Fruit fly (Drosophila melanogaster) whole organism, pupa: ENCODE measurements around the gene CG42876.

ENCODE experiments used
- CG10348 ChIP-seq: fragments of 200-800 bp; sonication (Bioruptor generic); IDR thresholded peaks from 2 replicates; pipeline ENCODE4 v1.3.6; 2022; ENCODE audit warnings: missing biosample characterization, missing genetic modification characterization
- CG12605 ChIP-seq: fragments of 200-800 bp; sonication (Bioruptor generic); IDR thresholded peaks from 2 replicates; pipeline ENCODE4 v1.3.6; 2022; ENCODE audit warnings: missing biosample characterization, missing genetic modification characterization
- CG13204 ChIP-seq: fragments of 200-800 bp; sonication (Bioruptor generic); optimal IDR thresholded peaks from 2 replicates; lab custom pipeline; 2018; ENCODE audit warnings: missing biosample characterization, mild to moderate bottlenecking, missing genetic modification characterization, moderate library complexity
- CG14655 ChIP-seq: fragments of 200-800 bp; sonication (Bioruptor generic); optimal IDR thresholded peaks from 3 replicates; lab custom pipeline; 2017; ENCODE audit warnings: mild to moderate bottlenecking, missing biosample characterization, missing genetic modification reagents, missing genetic modification characterization
- CG15710 ChIP-seq: fragments of 200-800 bp; sonication (Bioruptor generic); optimal IDR thresholded peaks from 2 replicates; lab custom pipeline; 2018; ENCODE audit warnings: missing biosample characterization, mild to moderate bottlenecking, missing genetic modification characterization, moderate library complexity
- CG17806 ChIP-seq: fragments of 200-800 bp; sonication (Bioruptor generic); optimal IDR thresholded peaks from 2 replicates; lab custom pipeline; 2018; ENCODE audit warnings: missing biosample characterization, mild to moderate bottlenecking, missing genetic modification characterization, moderate library complexity
- CG32121 ChIP-seq: fragments of 200-800 bp; sonication (Bioruptor generic); IDR thresholded peaks from 2 replicates; pipeline ENCODE4 v1.3.6; 2022; ENCODE audit warnings: missing biosample characterization, missing genetic modification characterization
- CG34367 ChIP-seq: fragments of 200-800 bp; sonication (Bioruptor generic); optimal IDR thresholded peaks from 2 replicates; lab custom pipeline; 2018; ENCODE audit warnings: missing biosample characterization, mild to moderate bottlenecking, missing genetic modification characterization
- CG4496 ChIP-seq: fragments of 200-800 bp; sonication (Bioruptor generic); IDR thresholded peaks from 3 replicates; pipeline ENCODE4 v1.3.6; 2022; ENCODE audit warnings: missing biosample characterization, missing genetic modification characterization
- CG8159 ChIP-seq: fragments of 200-800 bp; sonication (Bioruptor generic); optimal IDR thresholded peaks from 3 replicates; lab custom pipeline; 2018; ENCODE audit warnings: missing biosample characterization, mild to moderate bottlenecking, missing genetic modification characterization, moderate library complexity
- CG8301 ChIP-seq: fragments of 200-800 bp; sonication (Bioruptor generic); optimal IDR thresholded peaks from 2 replicates; lab custom pipeline; 2018; ENCODE audit warnings: missing biosample characterization, mild to moderate bottlenecking, missing genetic modification characterization
- CG9948 ChIP-seq: fragments of 200-800 bp; sonication (Bioruptor generic); optimal IDR thresholded peaks from 2 replicates; lab custom pipeline; 2018; ENCODE audit warnings: missing biosample characterization, mild to moderate bottlenecking, missing genetic modification characterization, moderate library complexity
- D1 ChIP-seq: fragments of 200-800 bp; sonication (Bioruptor generic); optimal IDR thresholded peaks from 2 replicates; lab custom pipeline; 2018; ENCODE audit warnings: missing biosample characterization, mild to moderate bottlenecking, missing genetic modification characterization, moderate library complexity
- EcR ChIP-seq: fragments of 200-800 bp; sonication (Bioruptor generic); optimal IDR thresholded peaks from 3 replicates; lab custom pipeline; 2019; ENCODE audit warnings: missing biosample characterization, missing genetic modification characterization, mild to moderate bottlenecking, moderate library complexity, missing genetic modification reagents
- Ets98B ChIP-seq: fragments of 200-800 bp; sonication (Bioruptor generic); IDR thresholded peaks from 2 replicates; pipeline ENCODE4 v1.3.6; 2022; ENCODE audit warnings: missing biosample characterization, missing genetic modification characterization
- Pif1A ChIP-seq: fragments of 200-800 bp; sonication (Bioruptor generic); optimal IDR thresholded peaks from 3 replicates; lab custom pipeline; 2016; ENCODE audit warnings: missing biosample characterization, missing genetic modification characterization
- Pif1B ChIP-seq: fragments of 200-800 bp; sonication (Bioruptor generic); optimal IDR thresholded peaks from 3 replicates; lab custom pipeline; 2016; ENCODE audit warnings: missing biosample characterization, missing genetic modification characterization
- Snoo ChIP-seq: fragments of 200-800 bp; sonication (Bioruptor generic); optimal IDR thresholded peaks from 3 replicates; lab custom pipeline; 2017; ENCODE audit warnings: missing biosample characterization, mild to moderate bottlenecking, missing genetic modification characterization, inconsistent platforms
- fd96Ca ChIP-seq: fragments of 200-800 bp; sonication (Bioruptor generic); IDR thresholded peaks from 3 replicates; pipeline ENCODE4 v1.3.6; 2022; ENCODE audit warnings: missing biosample characterization, missing genetic modification characterization
- gl ChIP-seq: fragments of 200-800 bp; sonication (Bioruptor generic); optimal IDR thresholded peaks from 2 replicates; lab custom pipeline; 2018; ENCODE audit warnings: missing biosample characterization, mild to moderate bottlenecking, missing genetic modification characterization
- rn ChIP-seq: fragments of 200-800 bp; sonication (Bioruptor generic); IDR thresholded peaks from 2 replicates; pipeline ENCODE4 v1.3.6; 2022; ENCODE audit warnings: missing biosample characterization, missing genetic modification characterization

The CG42876 gene

DNA sequence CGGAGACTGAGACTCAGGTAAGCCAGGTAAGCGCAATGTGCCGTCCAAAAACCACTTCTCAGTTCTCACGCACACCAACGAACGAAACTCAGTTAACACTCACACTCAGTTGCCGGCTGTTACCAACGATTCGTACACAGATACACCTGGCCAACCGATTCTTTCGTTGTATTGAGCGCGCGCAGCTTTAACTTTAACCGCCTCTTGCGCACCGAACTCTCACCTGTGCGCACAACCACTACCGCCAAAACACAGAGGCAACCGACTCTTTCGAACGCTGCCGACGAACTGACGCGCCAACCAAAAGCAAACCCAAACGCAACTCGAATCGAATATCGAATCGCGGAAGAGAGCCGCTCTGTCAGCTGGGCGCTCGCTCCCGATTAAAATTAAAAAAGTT, 49.5 kb downstream of the CG42876 start, which contains the start of gene Gli:
TSS of gene Gli (minus strand) at position 293 of the 400 bp plus-strand sequence.
- TF ChIP-seq CG10348 (no peak), CG34367 (tag; lab: Kevin White, UChicago) (no peak), CG13204 (GFP tag; lab: Kevin White, UChicago) (no peak), CG9948 (tag; lab: Kevin White, UChicago) (no peak), fd96Ca (GFP tag; lab: Robert Waterston, UW) (peak; percentile 6; the same call in 1 of the 3 replicates), CG15710 (tag; lab: Kevin White, UChicago) (no peak), CG12605 (GFP tag; lab: Robert Waterston, UW) (peak; percentile 36; the same call in 1 of the 2 replicates), Ets98B (GFP tag; lab: Robert Waterston, UW) (peak; percentile 69), gl (tag; lab: Kevin White, UChicago) (peak; percentile 31), CG14655 (GFP tag; lab: Kevin White, UChicago) (no peak), Pif1A (GFP tag; lab: Kevin White, UChicago) (no peak), CG17806 (no peak), CG32121 (peak; percentile 34; the same call in 1 of the 2 replicates), CG8301 (no peak), CG4496 (GFP tag; lab: Robert Waterston, UW) (peak; percentile 51), rn (no peak), Snoo (no peak), CG8159 (tag; lab: Kevin White, UChicago) (no peak), EcR (GFP tag; lab: Kevin White, UChicago) (peak; percentile 81), Pif1B (no peak), D1 (tag; lab: Kevin White, UChicago) (peak; percentile 6)

- peak; percentile 59 for TF ChIP-seq rn
- TF ChIP-seq CG17806, result peak; percentile 79
- peak; percentile 85 for TF ChIP-seq CG32121
- TF ChIP-seq CG8159 (tag; lab: Kevin White, UChicago), result peak; percentile 87
- 0 out of 3 replicates have a peak, but pooled peaks have one; percentile 62 for TF ChIP-seq fd96Ca (GFP tag; lab: Robert Waterston, UW)
- peak; percentile 81 for TF ChIP-seq CG9948 (tag; lab: Kevin White, UChicago)
- TF ChIP-seq gl (tag; lab: Kevin White, UChicago), result peak; percentile 14
- TF ChIP-seq CG13204 (GFP tag; lab: Kevin White, UChicago), result no peak
- TF ChIP-seq CG34367 (tag; lab: Kevin White, UChicago), result peak; percentile 64
- TF ChIP-seq CG12605 (GFP tag; lab: Robert Waterston, UW), result peak; percentile 75
- peak; percentile 83 for TF ChIP-seq CG4496 (GFP tag; lab: Robert Waterston, UW)
- TF ChIP-seq Pif1B, result peak; percentile 63
- peak; percentile 17 for TF ChIP-seq D1 (tag; lab: Kevin White, UChicago)
- TF ChIP-seq CG14655 (GFP tag; lab: Kevin White, UChicago), result no peak
- TF ChIP-seq Ets98B (GFP tag; lab: Robert Waterston, UW), result peak; percentile 81
- peak; percentile 76 for TF ChIP-seq CG8301
- no peak for TF ChIP-seq CG10348
- no peak for TF ChIP-seq Pif1A (GFP tag; lab: Kevin White, UChicago)
- TF ChIP-seq Snoo, result peak; percentile 78
- peak; percentile 83 for TF ChIP-seq EcR (GFP tag; lab: Kevin White, UChicago)
- TF ChIP-seq CG15710 (tag; lab: Kevin White, UChicago), result peak; percentile 81
Measured at dm6 chr2L:15761409-15762407, 50.2 kb downstream of the CG42876 start.

DNA sequence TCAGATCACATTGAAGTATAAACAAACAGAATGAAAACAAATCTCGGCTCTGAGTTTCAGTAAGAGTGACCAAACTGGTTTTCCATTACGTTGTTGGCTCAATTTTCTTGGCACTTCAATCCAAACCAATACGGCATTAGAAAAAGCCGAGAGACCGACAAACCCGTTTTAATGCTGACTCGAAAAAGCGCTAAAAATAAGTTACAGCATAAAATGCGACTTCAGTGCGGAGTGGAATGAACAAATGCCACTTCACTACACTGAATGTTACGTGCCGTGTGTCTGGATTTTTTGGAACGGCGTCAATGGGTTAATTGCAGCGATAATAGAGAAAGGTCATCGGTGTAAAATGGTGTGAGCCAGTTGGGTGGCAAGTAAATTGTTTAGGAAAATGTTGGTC, 51.3 kb downstream of the CG42876 start:
- TF ChIP-seq CG4496 (GFP tag; lab: Robert Waterston, UW), result no peak
- no peak; the same call in 1 of the 2 replicates for TF ChIP-seq Ets98B (GFP tag; lab: Robert Waterston, UW)
- TF ChIP-seq CG17806, result no peak
- no peak for TF ChIP-seq CG10348
- TF ChIP-seq rn, result no peak
- no peak for TF ChIP-seq Snoo
- no peak for TF ChIP-seq CG12605 (GFP tag; lab: Robert Waterston, UW)
- no peak for TF ChIP-seq CG34367 (tag; lab: Kevin White, UChicago)
- no peak for TF ChIP-seq CG15710 (tag; lab: Kevin White, UChicago)
- no peak for TF ChIP-seq CG8159 (tag; lab: Kevin White, UChicago)
- no peak for TF ChIP-seq fd96Ca (GFP tag; lab: Robert Waterston, UW)
- TF ChIP-seq Pif1A (GFP tag; lab: Kevin White, UChicago), result no peak
- no peak for TF ChIP-seq gl (tag; lab: Kevin White, UChicago)
- TF ChIP-seq CG14655 (GFP tag; lab: Kevin White, UChicago), result no peak
- no peak for TF ChIP-seq Pif1B
